Fruit fly (Drosophila melanogaster) whole organism, prepupa: ENCODE data around the gene TwdlG.

Experiments
- CG3032 ChIP-seq: fragments of 200-800 bp; optimal IDR thresholded peaks from 2 replicates; lab custom pipeline; 2019; ENCODE audit warnings: missing biosample characterization, mild to moderate bottlenecking, missing genetic modification characterization, moderate library complexity
- CG3919 ChIP-seq: fragments of 200-800 bp; sonication (Bioruptor generic); optimal IDR thresholded peaks from 3 replicates; lab custom pipeline; 2016; ENCODE audit warnings: missing biosample characterization, missing genetic modification characterization
- CG4318 ChIP-seq: fragments of 200-800 bp; sonication (Bioruptor generic); optimal IDR thresholded peaks from 3 replicates; lab custom pipeline; 2017; ENCODE audit warnings: missing biosample characterization, mild to moderate bottlenecking, missing genetic modification characterization
- CG6792 ChIP-seq: fragments of 200-800 bp; sonication (Bioruptor generic); optimal IDR thresholded peaks from 3 replicates; lab custom pipeline; 2016; ENCODE audit warnings: missing biosample characterization, missing genetic modification characterization
- CG6854 ChIP-seq: fragments of 200-800 bp; sonication (Bioruptor generic); optimal IDR thresholded peaks from 2 replicates; lab custom pipeline; 2017; ENCODE audit warnings: missing biosample characterization, mild to moderate bottlenecking, missing genetic modification characterization
- Gug ChIP-seq: fragments of 200-800 bp; sonication (Bioruptor generic); IDR thresholded peaks from 2 replicates; pipeline ENCODE4 v1.3.6; 2022; ENCODE audit warnings: missing biosample characterization, missing genetic modification characterization
- Sox102F ChIP-seq: fragments of 200-800 bp; sonication (Bioruptor generic); optimal IDR thresholded peaks from 2 replicates; lab custom pipeline; 2016; ENCODE audit warnings: missing biosample characterization, mild to moderate bottlenecking, missing genetic modification characterization
- cyc ChIP-seq: fragments of 200-800 bp; sonication (Bioruptor generic); optimal IDR thresholded peaks from 3 replicates; lab custom pipeline; 2016; ENCODE audit warnings: missing biosample characterization, missing genetic modification characterization
- lz ChIP-seq: fragments of 200-800 bp; sonication (Bioruptor generic); optimal IDR thresholded peaks from 3 replicates; lab custom pipeline; 2016; ENCODE audit warnings: missing biosample characterization, missing genetic modification characterization
- net ChIP-seq: fragments of 200-800 bp; sonication (Bioruptor generic); optimal IDR thresholded peaks from 3 replicates; lab custom pipeline; 2016; ENCODE audit warnings: missing biosample characterization, missing genetic modification characterization
- svp ChIP-seq: fragments of 200-800 bp; sonication (Bioruptor generic); peaks from one replicate; lab custom pipeline; 2016; ENCODE audit warnings: missing biosample characterization, missing genetic modification characterization

DNA sequence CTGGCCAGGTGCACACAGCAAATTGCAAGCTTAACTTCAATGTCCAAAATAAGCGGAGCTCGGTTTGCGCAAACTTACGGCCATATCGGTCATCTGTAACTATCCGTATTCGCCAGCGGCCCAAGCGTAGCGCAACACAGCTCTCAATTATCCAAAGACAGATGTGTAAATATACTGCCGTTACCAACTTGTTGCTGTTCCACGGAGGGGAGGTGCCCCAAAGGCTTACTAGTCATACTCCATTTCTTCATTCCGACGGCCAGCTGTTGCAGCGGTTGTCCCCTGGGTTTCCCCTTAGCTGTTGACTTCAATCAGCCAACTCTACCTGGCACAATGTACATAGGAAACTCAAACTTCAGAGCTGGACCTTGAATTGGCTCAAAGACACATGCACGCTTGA, 31.1 kb downstream of the TwdlG start, which contains the start of gene CG31516:
- TF ChIP-seq lz (GFP tag; lab: Kevin White, UChicago) (no peak), CG3919 (GFP tag; lab: Kevin White, UChicago) (no peak), cyc (GFP tag; lab: Kevin White, UChicago) (no peak), CG3032 (tag; lab: Kevin White, UChicago) (no peak), Sox102F (GFP tag; lab: Kevin White, UChicago) (no peak), CG6792 (GFP tag; lab: Kevin White, UChicago) (no peak), svp (GFP tag; lab: Kevin White, UChicago) (no peak), CG4318 (no peak), CG6854 (no peak), Gug (GFP tag; lab: Robert Waterston, UW) (no peak), net (GFP tag; lab: Kevin White, UChicago) (no peak)
